Fruit fly (Drosophila melanogaster): Measurements from ENCODE around the gene CG14050.

The CG14050 gene

DNA sequence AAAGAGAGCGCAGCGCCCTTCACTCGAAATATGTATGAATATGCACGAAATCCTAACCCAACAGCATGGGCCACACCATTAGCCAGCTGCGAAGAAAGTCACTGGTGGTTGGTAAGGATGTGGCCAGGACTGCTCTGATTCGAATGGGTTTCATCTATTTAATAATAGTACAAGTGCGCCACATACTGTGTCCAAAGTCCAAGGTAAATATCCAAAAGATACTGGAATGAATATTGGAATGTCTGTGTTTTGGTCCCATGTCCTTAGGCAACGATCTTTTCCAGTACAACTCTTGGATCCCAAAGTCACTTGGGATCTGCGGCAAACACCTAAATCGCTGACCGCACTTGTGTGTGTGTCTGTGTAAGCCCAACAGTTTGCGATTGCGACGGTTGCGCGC lies 19.7 kb downstream of the CG14050 start (continued):
- TF ChIP-seq CG4328 (GFP tag; optimal IDR thresholded peaks at IDR 0.05), result no peak
- peak; percentile 84 for TF ChIP-seq stc (GFP tag; IDR thresholded peaks at IDR 0.05)
- TF ChIP-seq Hey (tag; optimal IDR thresholded peaks at IDR 0.05), result no peak
- no peak for TF ChIP-seq CG17385 (GFP tag; optimal IDR thresholded peaks at IDR 0.05)
- TF ChIP-seq Dfd (GFP tag; optimal IDR thresholded peaks at IDR 0.05), result no peak
- peak; percentile 54 for TF ChIP-seq CG10654 (GFP tag; optimal IDR thresholded peaks at IDR 0.05)
- peak; percentile 16 for TF ChIP-seq CG17829 (tag; optimal IDR thresholded peaks at IDR 0.05)
- peak; percentile 5 for TF ChIP-seq Side (GFP tag; optimal IDR thresholded peaks at IDR 0.05)
- peak; percentile 14 for TF ChIP-seq CG18011 (GFP tag; optimal IDR thresholded peaks at IDR 0.05)
- peak; percentile 38; the same call in 1 of the 3 replicates for TF ChIP-seq ken (GFP tag; IDR thresholded peaks at IDR 0.05)
- TF ChIP-seq CG10431 (GFP tag; optimal IDR thresholded peaks at IDR 0.05), result no peak
- TF ChIP-seq Kr (GFP tag; optimal IDR thresholded peaks at IDR 0.05), result no peak
- no peak for TF ChIP-seq ash1 (GFP tag; optimal IDR thresholded peaks at IDR 0.05)
- no peak for TF ChIP-seq cas (GFP tag; IDR thresholded peaks at IDR 0.05)
- TF ChIP-seq chm (GFP tag; IDR thresholded peaks at IDR 0.05), result 0 out of 2 replicates have a peak, but pooled peaks have one; percentile 19
- TF ChIP-seq zen2 (GFP tag; IDR thresholded peaks at IDR 0.05; ENCODE audit: partially characterized antibody), result no peak
- peak; percentile 7 for TF ChIP-seq HmgZ (tag; optimal IDR thresholded peaks at IDR 0.05)
- no peak for TF ChIP-seq CG16815 (GFP tag; optimal IDR thresholded peaks at IDR 0.05)
- no peak for TF ChIP-seq CG1024 (GFP tag; IDR thresholded peaks at IDR 0.05)
- peak; percentile 10 for TF ChIP-seq CG2875 (GFP tag; optimal IDR thresholded peaks at IDR 0.05)
- TF ChIP-seq cad (GFP tag; optimal IDR thresholded peaks at IDR 0.05), result no peak
- TF ChIP-seq CG12391 (tag; optimal IDR thresholded peaks at IDR 0.05), result peak; percentile 49
- no peak for TF ChIP-seq CG2199 (GFP tag; IDR thresholded peaks at IDR 0.05)
- peak; percentile 74 for TF ChIP-seq CG2678 (tag; optimal IDR thresholded peaks at IDR 0.05)
- TF ChIP-seq CG7556 (GFP tag; optimal IDR thresholded peaks at IDR 0.05), result peak; percentile 77
- peak; percentile 53; the same call in 2 of the 3 replicates for TF ChIP-seq ase (GFP tag; IDR thresholded peaks at IDR 0.05)
- TF ChIP-seq CG3995 (GFP tag; optimal IDR thresholded peaks at IDR 0.05), result peak; percentile 5
- no peak for TF ChIP-seq NFAT (GFP tag; IDR thresholded peaks at IDR 0.05)
- TF ChIP-seq p53 (GFP tag; optimal IDR thresholded peaks at IDR 0.05), result no peak
- TF ChIP-seq MESR4 (GFP tag; optimal IDR thresholded peaks at IDR 0.05), result no peak
- TF ChIP-seq exex (tag; optimal IDR thresholded peaks at IDR 0.05), result no peak
- TF ChIP-seq Drgx (GFP tag; IDR thresholded peaks at IDR 0.05), result peak; percentile 70
- TF ChIP-seq CG32767 (GFP tag; IDR thresholded peaks at IDR 0.05), result peak; percentile 68
- TF ChIP-seq CG16813 (GFP tag; IDR thresholded peaks at IDR 0.05; ENCODE audit: partially characterized antibody), result no peak
- peak; percentile 67 for TF ChIP-seq CG30403 (GFP tag; optimal IDR thresholded peaks at IDR 0.05)
- no peak for TF ChIP-seq kni (GFP tag; optimal IDR thresholded peaks at IDR 0.05)
- TF ChIP-seq CrebB (tag; optimal IDR thresholded peaks at IDR 0.05), result no peak
- TF ChIP-seq CG15479 (GFP tag; optimal IDR thresholded peaks at IDR 0.05), result no peak
- peak; percentile 72 for TF ChIP-seq CG7839 (tag; optimal IDR thresholded peaks at IDR 0.05)
- TF ChIP-seq peb (GFP tag; IDR thresholded peaks at IDR 0.05), result no peak
- peak; percentile 24 for TF ChIP-seq Fer3 (tag; optimal IDR thresholded peaks at IDR 0.05)
- TF ChIP-seq CG11398 (GFP tag; optimal IDR thresholded peaks at IDR 0.05), result no peak
- peak; percentile 28; the same call in 1 of the 3 replicates for TF ChIP-seq otp (GFP tag; IDR thresholded peaks at IDR 0.05)
- TF ChIP-seq CG3163 (GFP tag; optimal IDR thresholded peaks at IDR 0.05), result peak; percentile 45
- TF ChIP-seq tgo (GFP tag; IDR thresholded peaks at IDR 0.05), result peak; percentile 73
- TF ChIP-seq ara (GFP tag; IDR thresholded peaks at IDR 0.05), result peak; percentile 56
- TF ChIP-seq Lpt (GFP tag; optimal IDR thresholded peaks at IDR 0.05), result no peak
- TF ChIP-seq ranshi (GFP tag; IDR thresholded peaks at IDR 0.05), result peak; percentile 51; the same call in 1 of the 2 replicates
- peak; percentile 56 for TF ChIP-seq CG4730 (GFP tag; IDR thresholded peaks at IDR 0.05)
- no peak for TF ChIP-seq pfk (GFP tag; optimal IDR thresholded peaks at IDR 0.05)
- TF ChIP-seq psq (GFP tag; optimal IDR thresholded peaks at IDR 0.05), result peak; percentile 13
- peak; percentile 61 for TF ChIP-seq vvl (GFP tag; IDR thresholded peaks at IDR 0.05)
